Worm (Caenorhabditis elegans): ENCODE results near the gene F21D12.3.
A peak's percentile ranks its signal among the peaks of the same experiment; 100 is the strongest.
"Not testable (repeated sequence)": the region's sequence is repeated elsewhere in the genome, so short reads cannot be mapped to it uniquely, and the experiment has no call there.

Gene F21D12.3

ce11 chrII:7323925-7324324 lies at the start of gene F21D12.3:
TSS of gene F21D12.3 (minus strand) at chrII:7324025.
- no peak for TF ChIP-seq him-1 (tag; optimal IDR thresholded peaks at IDR 0.05)
- no peak for TF ChIP-seq dao-5 (tag; optimal IDR thresholded peaks at IDR 0.05)
- no peak for TF ChIP-seq W03F9.2 (tag; optimal IDR thresholded peaks at IDR 0.05)

DNA sequence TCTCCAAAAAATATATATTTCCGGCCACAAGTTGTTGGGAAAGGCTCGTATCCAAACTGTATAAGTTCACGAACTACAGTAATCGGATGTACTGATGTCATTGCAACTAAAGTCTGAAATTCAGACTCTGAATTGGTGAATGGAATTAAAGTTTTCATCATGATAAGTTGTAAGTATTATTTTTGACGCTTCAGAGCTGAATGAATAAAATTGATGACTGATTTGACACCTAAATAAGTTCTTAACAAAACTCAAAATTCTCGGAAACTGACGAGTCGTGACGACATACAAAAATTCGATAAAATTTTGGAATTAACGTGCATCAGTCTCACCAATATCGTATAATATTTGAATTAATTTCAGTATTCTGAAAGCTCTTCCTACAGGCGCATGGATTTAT lies 46.4 kb upstream of the F21D12.3 start, which contains the start of gene F43E2.11:
TSS of gene F43E2.11 (minus strand) at position 101 of the 400 bp plus-strand sequence.
- not testable (repeated sequence) for TF ChIP-seq dao-5, him-1, W03F9.2 (tag; optimal IDR thresholded peaks at IDR 0.05)

DNA sequence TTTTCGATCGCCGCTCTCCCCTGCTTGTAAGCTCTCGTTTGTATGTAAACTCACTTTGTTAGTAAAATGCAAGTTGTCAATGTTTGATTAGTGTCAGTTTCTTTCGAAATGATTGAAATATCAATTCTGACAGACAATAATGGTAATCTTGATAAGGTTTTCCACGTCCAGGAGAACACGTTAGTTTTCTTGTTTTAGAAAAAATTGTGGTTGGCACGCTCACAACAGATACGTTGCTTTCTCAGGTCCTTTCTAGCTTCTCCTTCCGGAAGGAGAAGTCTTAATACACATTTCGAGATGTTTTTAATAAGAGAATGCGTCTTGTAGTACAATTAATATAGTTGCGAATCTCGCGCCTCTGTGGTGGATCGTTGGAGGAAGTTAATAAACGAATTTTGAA lies 44.9 kb upstream of the F21D12.3 start, which contains the start of gene F43E2.6:
TSS of gene F43E2.6 (minus strand) at position 101 of the 400 bp plus-strand sequence.
- no peak for TF ChIP-seq W03F9.2 (tag; optimal IDR thresholded peaks at IDR 0.05)
- no peak for TF ChIP-seq dao-5 (tag; optimal IDR thresholded peaks at IDR 0.05)
- no peak for TF ChIP-seq him-1 (tag; optimal IDR thresholded peaks at IDR 0.05)

- no peak for TF ChIP-seq dao-5 (tag; optimal IDR thresholded peaks at IDR 0.05)
- peak; percentile 40 for TF ChIP-seq W03F9.2 (tag; optimal IDR thresholded peaks at IDR 0.05)
Observed at ce11 chrII:7363990-7364455, 40.2 kb upstream of the F21D12.3 start, which contains the start of gene msra-1. TSS of gene msra-1 (minus strand) at chrII:7364040.

ce11 chrII:7358489-7358943 lies 34.7 kb upstream of the F21D12.3 start, which contains the start of gene insc-1:
TSS of gene insc-1 (plus strand) at chrII:7358893.
- no peak for TF ChIP-seq W03F9.2 (tag; optimal IDR thresholded peaks at IDR 0.05)
- no peak for TF ChIP-seq him-1 (tag; optimal IDR thresholded peaks at IDR 0.05)
- TF ChIP-seq dao-5 (tag; optimal IDR thresholded peaks at IDR 0.05) = no peak

- TF ChIP-seq W03F9.2 (tag; optimal IDR thresholded peaks at IDR 0.05) (no peak), dao-5 (tag; optimal IDR thresholded peaks at IDR 0.05) (no peak), him-1 (tag; optimal IDR thresholded peaks at IDR 0.05) (no peak)
Observed at ce11 chrII:7357176-7357575, 33.4 kb upstream of the F21D12.3 start.

ce11 chrII:7356773-7357172 lies 32.9 kb upstream of the F21D12.3 start:
- no peak for TF ChIP-seq dao-5 (tag; optimal IDR thresholded peaks at IDR 0.05)
- TF ChIP-seq W03F9.2 (tag; optimal IDR thresholded peaks at IDR 0.05) = no peak
- no peak for TF ChIP-seq him-1 (tag; optimal IDR thresholded peaks at IDR 0.05)

ce11 chrII:7356326-7356725 lies 32.5 kb upstream of the F21D12.3 start, which contains the start of gene haf-2:
TSS of gene haf-2 (minus strand) at chrII:7356426.
- TF ChIP-seq W03F9.2 (tag; optimal IDR thresholded peaks at IDR 0.05) (no peak), him-1 (tag; optimal IDR thresholded peaks at IDR 0.05) (no peak)

DNA sequence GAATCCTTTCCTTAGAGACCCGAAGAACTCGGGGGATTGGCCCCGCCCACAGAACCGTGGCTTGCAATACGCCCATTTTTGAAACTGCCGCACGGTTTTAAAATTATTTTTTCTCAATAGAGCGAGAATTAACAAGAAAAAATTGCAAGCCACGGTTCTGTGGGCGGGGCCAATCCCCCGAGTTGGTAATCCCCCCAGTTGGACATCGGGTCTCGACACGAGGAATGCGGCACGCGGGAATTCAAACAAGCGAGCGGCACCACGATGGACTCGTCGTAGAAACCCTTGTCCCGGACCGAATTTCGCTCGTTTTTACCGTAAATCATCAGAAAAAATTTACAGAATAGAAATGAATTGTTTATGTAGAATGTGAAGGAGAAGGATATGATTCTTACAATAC lies 29.2 kb upstream of the F21D12.3 start:
- TF ChIP-seq W03F9.2 (tag; optimal IDR thresholded peaks at IDR 0.05) (no peak), dao-5 (tag; optimal IDR thresholded peaks at IDR 0.05) (no peak), him-1 (tag; optimal IDR thresholded peaks at IDR 0.05) (no peak)

- TF ChIP-seq W03F9.2 (tag; optimal IDR thresholded peaks at IDR 0.05) (no peak), him-1 (tag; optimal IDR thresholded peaks at IDR 0.05) (no peak)
Observed at ce11 chrII:7352507-7352906, 28.7 kb upstream of the F21D12.3 start, which contains the start of gene hsp-4. TSS of gene hsp-4 (minus strand) at chrII:7352645.

DNA sequence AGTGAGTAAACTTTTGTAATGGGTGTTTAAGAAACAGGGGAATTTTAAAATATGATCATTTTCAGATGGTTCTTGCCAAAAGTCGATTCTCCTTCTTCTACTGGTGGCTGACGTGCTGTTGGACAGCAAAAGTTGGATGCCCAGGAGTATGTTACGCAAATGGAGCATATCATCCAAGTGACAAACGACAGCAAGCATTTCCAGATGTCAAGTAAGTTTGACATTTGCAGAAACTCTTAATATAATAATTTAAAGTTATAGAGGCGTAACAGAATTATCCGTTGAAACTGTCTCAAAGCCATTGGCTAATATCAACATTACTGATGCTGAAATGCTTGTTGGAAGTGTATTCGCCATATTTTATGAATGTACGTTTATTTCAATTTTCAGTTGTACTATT lies 24.2 kb upstream of the F21D12.3 start:
- TF ChIP-seq him-1 (tag; optimal IDR thresholded peaks at IDR 0.05) = no peak
- no peak for TF ChIP-seq dao-5 (tag; optimal IDR thresholded peaks at IDR 0.05)
- TF ChIP-seq W03F9.2 (tag; optimal IDR thresholded peaks at IDR 0.05) = no peak

ce11 chrII:7345858-7346257 lies 22.0 kb upstream of the F21D12.3 start:
- no peak for TF ChIP-seq W03F9.2 (tag; optimal IDR thresholded peaks at IDR 0.05)

ce11 chrII:7343668-7344067 lies 19.8 kb upstream of the F21D12.3 start:
- no peak for TF ChIP-seq dao-5 (tag; optimal IDR thresholded peaks at IDR 0.05)
- TF ChIP-seq W03F9.2 (tag; optimal IDR thresholded peaks at IDR 0.05) = no peak
- TF ChIP-seq him-1 (tag; optimal IDR thresholded peaks at IDR 0.05) = no peak

DNA sequence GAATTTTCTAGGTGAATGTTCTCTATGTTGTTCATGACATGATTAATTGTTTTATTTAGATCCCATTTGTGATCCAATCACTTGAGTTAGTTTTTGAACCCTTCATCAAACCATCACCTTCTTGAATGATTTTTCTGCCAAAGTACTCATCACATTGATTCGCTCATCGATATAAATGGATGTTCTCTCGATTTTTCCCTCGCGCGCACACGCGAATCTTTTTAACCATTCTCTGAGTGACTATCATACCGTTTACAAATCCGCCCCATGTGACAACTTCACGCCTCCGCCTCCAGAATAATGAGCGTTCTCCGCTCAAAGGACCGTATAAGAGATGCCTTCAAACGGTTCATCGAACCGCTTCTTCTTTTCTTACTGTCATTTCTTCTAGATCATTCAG lies 19.1 kb upstream of the F21D12.3 start:
- no peak for TF ChIP-seq him-1 (tag; optimal IDR thresholded peaks at IDR 0.05)
- TF ChIP-seq W03F9.2 (tag; optimal IDR thresholded peaks at IDR 0.05) = no peak
- TF ChIP-seq dao-5 (tag; optimal IDR thresholded peaks at IDR 0.05) = no peak
